Fruit fly (Drosophila melanogaster): ENCODE results near the gene cv.

- no peak for TF ChIP-seq lab (GFP tag; optimal IDR thresholded peaks at IDR 0.05)
- no peak for TF ChIP-seq CG9932 (GFP tag; IDR thresholded peaks at IDR 0.05)
- TF ChIP-seq eyg (GFP tag; optimal IDR thresholded peaks at IDR 0.05): no peak
- no peak for TF ChIP-seq CG7372 (GFP tag; IDR thresholded peaks at IDR 0.05)
- no peak for TF ChIP-seq NfI (GFP tag; optimal IDR thresholded peaks at IDR 0.05)
- no peak for TF ChIP-seq CG14965 (GFP tag; optimal IDR thresholded peaks at IDR 0.05; ENCODE audit: borderline replicate concordance)
- TF ChIP-seq tna (GFP tag; IDR thresholded peaks at IDR 0.05; ENCODE audit: partially characterized antibody): no peak
- TF ChIP-seq CG8281 (tag; optimal IDR thresholded peaks at IDR 0.05): no peak
- TF ChIP-seq CG6854 (GFP tag; optimal IDR thresholded peaks at IDR 0.05): no peak
- no peak for TF ChIP-seq CG34422 (GFP tag; IDR thresholded peaks at IDR 0.05)
- no peak for TF ChIP-seq Tbp (GFP tag; optimal IDR thresholded peaks at IDR 0.05)
Observed at dm6 chrX:5714786-5715185, 25.0 kb downstream of the cv start.
